Worm (Caenorhabditis elegans): ENCODE results near the gene W03C9.5.
A peak's percentile ranks its signal among the peaks of the same experiment; 100 is the strongest.

W03C9.5 gene

ce11 chrII:11917530-11917952, 49.8 kb downstream of the W03C9.5 start (continued):
- peak; percentile 80 for TF ChIP-seq lin-1 (GFP tag; IDR thresholded peaks at IDR 0.05)
- TF ChIP-seq ceh-28 (tag; optimal IDR thresholded peaks at IDR 0.05): no peak
- TF ChIP-seq ama-1 (optimal IDR thresholded peaks at IDR 0.05): peak; percentile 48
- TF ChIP-seq D1046.2 (GFP tag; IDR thresholded peaks at IDR 0.05): no peak
- no peak for TF ChIP-seq F44E2.7 (GFP tag; IDR thresholded peaks at IDR 0.05)
- TF ChIP-seq lsy-2 (tag; optimal IDR thresholded peaks at IDR 0.05): no peak
- no peak for TF ChIP-seq nhr-237 (tag; optimal IDR thresholded peaks at IDR 0.05)
- TF ChIP-seq lin-38 (GFP tag; IDR thresholded peaks at IDR 0.05): peak; percentile 75
- TF ChIP-seq arid-1 (GFP tag; conservative IDR thresholded peaks at IDR 0.05): peak; percentile 73
- TF ChIP-seq skn-1 (tag; optimal IDR thresholded peaks at IDR 0.05): no peak
- TF ChIP-seq mdt-29 (GFP tag; IDR thresholded peaks at IDR 0.05): 0 out of 2 replicates have a peak, but pooled peaks have one; percentile 11
- TF ChIP-seq zip-2 (tag; optimal IDR thresholded peaks at IDR 0.05): no peak
- 0 out of 2 replicates have a peak, but pooled peaks have one; percentile 55 for TF ChIP-seq saeg-2 (GFP tag; IDR thresholded peaks at IDR 0.05)
- peak; percentile 8 for TF ChIP-seq nhr-111 (GFP tag; optimal IDR thresholded peaks at IDR 0.05)

DNA sequence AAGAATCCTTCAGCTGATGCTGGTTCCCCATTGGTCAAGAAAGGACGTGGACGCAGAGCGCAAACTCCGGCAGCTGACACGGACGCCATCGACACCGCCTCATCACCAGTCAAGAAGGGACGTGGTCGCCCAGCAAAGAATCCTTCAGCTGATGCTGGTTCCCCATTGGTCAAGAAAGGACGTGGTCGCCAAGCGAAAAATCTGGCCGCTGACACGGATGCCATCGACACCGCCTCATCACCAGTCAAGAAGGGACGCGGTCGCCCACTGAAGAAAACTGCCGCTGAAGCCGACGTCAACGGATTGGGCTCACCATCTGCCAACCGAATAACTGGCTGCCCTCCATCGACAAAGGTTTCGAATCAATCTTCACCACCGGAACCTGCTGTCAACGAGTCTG, 50.4 kb downstream of the W03C9.5 start:
- TF ChIP-seq set-16 (GFP tag; IDR thresholded peaks at IDR 0.05) (peak; percentile 83), Y5F2A.4 (GFP tag; optimal IDR thresholded peaks at IDR 0.05) (peak; percentile 52), nhr-111 (GFP tag; optimal IDR thresholded peaks at IDR 0.05) (no peak), nhr-77 (tag; optimal IDR thresholded peaks at IDR 0.05) (no peak), nhr-41 (GFP tag; IDR thresholded peaks at IDR 0.05) (no peak), hif-1 (tag; optimal IDR thresholded peaks at IDR 0.05) (no peak), nhr-48 (tag; optimal IDR thresholded peaks at IDR 0.05) (no peak), mes-2 (tag; optimal IDR thresholded peaks at IDR 0.05; ENCODE audit: poor library complexity, severe bottlenecking) (no peak), hlh-30 (tag; optimal IDR thresholded peaks at IDR 0.05; ENCODE audit: insufficient read depth) (no peak), skn-1 (tag; optimal IDR thresholded peaks at IDR 0.05) (no peak), nhr-28 (tag; optimal IDR thresholded peaks at IDR 0.05) (no peak), lin-38 (GFP tag; IDR thresholded peaks at IDR 0.05) (0 out of 2 replicates have a peak, but pooled peaks have one; percentile 2), Y75B8A.6 (GFP tag; IDR thresholded peaks at IDR 0.05) (no peak), madf-9 (GFP tag; conservative IDR thresholded peaks at IDR 0.05) (0 out of 2 replicates have a peak, but pooled peaks have one; percentile 5), nhr-237 (tag; optimal IDR thresholded peaks at IDR 0.05) (no peak)

Data from whole organism, L4 larva.